Worm (Caenorhabditis elegans) whole organism, dauer: ENCODE data around the gene nlp-34.

Experiments
- unc-62 ChIP-seq: sonication (generic microtip); optimal IDR thresholded peaks from 2 replicates; lab custom pipeline; 2017; ENCODE audit warnings: missing biosample characterization, missing genetic modification reagents, missing genetic modification characterization

Gene nlp-34

ce11 chrV:3984178-3984577 is 5.2 kb upstream of the nlp-34 start, which contains the start of gene nlp-29:
TSS of gene nlp-29 (plus strand) at chrV:3984425.
- TF ChIP-seq unc-62 (GFP tag; lab: Kevin White, UChicago) = no peak

- no peak for TF ChIP-seq unc-62 (GFP tag; lab: Kevin White, UChicago)
These were observed 2.7 kb upstream of the nlp-34 start, which contains the start of gene nlp-30 for ce11 chrV:3981680-3982079. TSS of gene nlp-30 (plus strand) at chrV:3981980.

ce11 chrV:3980228-3980933 is 1.4 kb upstream of the nlp-34 start:
- no peak for TF ChIP-seq unc-62 (GFP tag; lab: Kevin White, UChicago)

- no peak for TF ChIP-seq unc-62 (GFP tag; lab: Kevin White, UChicago)
These were observed 885 bp upstream of the nlp-34 start, which contains the start of gene nlp-31 for ce11 chrV:3979819-3980218. TSS of gene nlp-31 (plus strand) at chrV:3980055.

ce11 chrV:3976964-3977363 is 2.0 kb downstream of the nlp-34 start, which contains the start of gene str-83:
TSS of gene str-83 (plus strand) at chrV:3977264.
- TF ChIP-seq unc-62 (GFP tag; lab: Kevin White, UChicago) = no peak

- TF ChIP-seq unc-62 (GFP tag; lab: Kevin White, UChicago) = no peak
These were observed 4.6 kb downstream of the nlp-34 start, which contains the start of gene str-82 for ce11 chrV:3974361-3974760. TSS of gene str-82 (plus strand) at chrV:3974661.

ce11 chrV:3972846-3973245 is 6.1 kb downstream of the nlp-34 start, which contains the start of gene cyp-34A10:
TSS of gene cyp-34A10 (minus strand) at chrV:3972991.
- TF ChIP-seq unc-62 (GFP tag; lab: Kevin White, UChicago) = no peak

ce11 chrV:3970410-3970809 is 8.5 kb downstream of the nlp-34 start, which contains the start of gene cyp-34A9:
TSS of gene cyp-34A9 (minus strand) at chrV:3970540.
- no peak for TF ChIP-seq unc-62 (GFP tag; lab: Kevin White, UChicago)

- no peak for TF ChIP-seq unc-62 (GFP tag; lab: Kevin White, UChicago)
These were observed 9.3 kb downstream of the nlp-34 start for ce11 chrV:3969664-3970063.

ce11 chrV:3968929-3969328 is 10.0 kb downstream of the nlp-34 start:
- TF ChIP-seq unc-62 (GFP tag; lab: Kevin White, UChicago) = no peak

- TF ChIP-seq unc-62 (GFP tag; lab: Kevin White, UChicago) = no peak
These were observed 11.2 kb downstream of the nlp-34 start, which contains the start of gene cyp-34A8 for ce11 chrV:3967762-3968161. TSS of gene cyp-34A8 (minus strand) at chrV:3967823.

ce11 chrV:3963715-3964114 is 15.2 kb downstream of the nlp-34 start, which contains the start of gene cyp-34A7:
TSS of gene cyp-34A7 (minus strand) at chrV:3963815.
- no peak for TF ChIP-seq unc-62 (GFP tag; lab: Kevin White, UChicago)

- no peak for TF ChIP-seq unc-62 (GFP tag; lab: Kevin White, UChicago)
These were observed 17.7 kb downstream of the nlp-34 start, which contains the start of gene cyp-34A6 for ce11 chrV:3961235-3961634. TSS of gene cyp-34A6 (minus strand) at chrV:3961335.

- TF ChIP-seq unc-62 (GFP tag; lab: Kevin White, UChicago) = no peak
These were observed 21.3 kb downstream of the nlp-34 start, which contains the start of gene cyp-34A5 for ce11 chrV:3957608-3958007. TSS of gene cyp-34A5 (minus strand) at chrV:3957708.

- no peak for TF ChIP-seq unc-62 (GFP tag; lab: Kevin White, UChicago)
These were observed 25.2 kb downstream of the nlp-34 start, which contains the start of gene str-247 for ce11 chrV:3953739-3954138. TSS of gene str-247 (plus strand) at chrV:3954039.

- no peak for TF ChIP-seq unc-62 (GFP tag; lab: Kevin White, UChicago)
These were observed 29.2 kb downstream of the nlp-34 start, which contains the start of gene dach-1 for ce11 chrV:3949723-3950122. TSS of gene dach-1 (plus strand) at chrV:3950023.
